Worm (Caenorhabditis elegans) whole organism, midembryonic: ENCODE data around the gene M60.6.

ENCODE experiments used
- T22C8.4 ChIP-seq: fragments of 200-800 bp; sonication (Bioruptor generic); IDR thresholded peaks from 2 replicates; pipeline ENCODE4 v1.3.6; 2022; ENCODE audit warnings: missing genetic modification characterization, missing compliant biosample characterization
- cog-1 ChIP-seq: sonication (generic microtip); optimal IDR thresholded peaks from 2 replicates; lab custom pipeline; 2016; ENCODE audit warnings: missing genetic modification characterization, missing compliant biosample characterization
- flt-1 ChIP-seq: fragments of 200-800 bp; sonication (Bioruptor generic); IDR thresholded peaks from 2 replicates; pipeline ENCODE4 v1.3.6; 2022; ENCODE audit warnings: missing genetic modification characterization, missing compliant biosample characterization
- klf-2 ChIP-seq: fragments of 200-800 bp; sonication (Bioruptor generic); conservative IDR thresholded peaks from 2 replicates; pipeline ENCODE4 v1.3.6; 2022; ENCODE audit warnings: missing genetic modification reagents, missing genetic modification characterization, missing compliant biosample characterization
- tab-1 ChIP-seq: fragments of 200-800 bp; sonication (Bioruptor generic); IDR thresholded peaks from 2 replicates; pipeline ENCODE4 v1.3.6; 2022; ENCODE audit warnings: missing genetic modification characterization, missing compliant biosample characterization
- ztf-29 ChIP-seq: fragments of 200-800 bp; sonication (Bioruptor generic); IDR thresholded peaks from 2 replicates; pipeline ENCODE4 v1.3.6; 2022; ENCODE audit warnings: missing genetic modification reagents, missing genetic modification characterization, missing compliant biosample characterization

ce11 chrX:8252293-8252692, at the start of gene M60.6:
- TF ChIP-seq ztf-29 (GFP tag; lab: Robert Waterston, UW): no peak
- TF ChIP-seq tab-1: no peak
- no peak for TF ChIP-seq klf-2
- no peak for TF ChIP-seq cog-1 (tag; lab: Kevin White, UChicago)
- no peak for TF ChIP-seq flt-1 (GFP tag; lab: Robert Waterston, UW)
- TF ChIP-seq T22C8.4 (GFP tag; lab: Robert Waterston, UW): no peak
